Fruit fly (Drosophila melanogaster): Measurements from ENCODE around the gene rept.

DNA sequence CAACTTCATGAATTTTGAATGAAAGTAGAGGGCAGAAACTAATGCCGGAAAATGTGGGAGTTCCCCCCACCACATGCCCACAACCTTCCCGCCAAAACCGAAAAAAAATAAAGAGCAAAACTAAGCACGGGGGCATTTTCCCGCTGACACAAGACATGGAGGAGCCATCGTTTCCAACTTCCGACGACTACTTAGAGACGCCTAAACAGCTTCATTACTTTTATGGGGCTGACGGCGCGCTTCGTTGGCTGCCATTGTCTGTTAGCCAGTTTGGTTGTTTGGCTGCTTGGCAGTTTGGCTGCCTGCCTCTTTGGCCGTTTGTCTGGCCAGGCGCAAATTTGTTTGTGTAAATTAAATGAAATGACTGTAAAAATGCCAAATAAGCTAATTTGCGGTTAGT is 40.9 kb upstream of the rept start:
- no peak for TF ChIP-seq Dll (optimal IDR thresholded peaks at IDR 0.05)
- TF ChIP-seq psq (optimal IDR thresholded peaks at IDR 0.05) = no peak
- TF ChIP-seq usp (GFP tag; optimal IDR thresholded peaks at IDR 0.05) = no peak
